Worm (Caenorhabditis elegans) whole organism, L4/young adult: ENCODE measurements around the gene F41G3.21.

Source experiments
- W03F9.2 ChIP-seq: fragments of 150-350 bp; optimal IDR thresholded peaks from 2 replicates; lab custom pipeline; 2014; ENCODE audit warnings: missing biosample characterization, missing genetic modification characterization
- dao-5 ChIP-seq: sonication (generic microtip); optimal IDR thresholded peaks from 2 replicates; lab custom pipeline; 2016; ENCODE audit warnings: missing genotype, missing genetic modification characterization, moderate library complexity, missing compliant biosample characterization
- him-1 ChIP-seq: sonication (generic microtip); optimal IDR thresholded peaks from 2 replicates; lab custom pipeline; 2016; ENCODE audit warnings: missing genotype, missing genetic modification reagents, missing genetic modification characterization, missing compliant biosample characterization

ce11 chrII:6741428-6741827 is 11.3 kb downstream of the F41G3.21 start, which contains the start of gene exos-8:
- TF ChIP-seq W03F9.2: no peak
- TF ChIP-seq him-1 (tag; lab: Kevin White, UChicago): peak; percentile 12
- no peak for TF ChIP-seq dao-5
